Worm (Caenorhabditis elegans): ENCODE results near the gene acp-4.

Gene acp-4

DNA sequence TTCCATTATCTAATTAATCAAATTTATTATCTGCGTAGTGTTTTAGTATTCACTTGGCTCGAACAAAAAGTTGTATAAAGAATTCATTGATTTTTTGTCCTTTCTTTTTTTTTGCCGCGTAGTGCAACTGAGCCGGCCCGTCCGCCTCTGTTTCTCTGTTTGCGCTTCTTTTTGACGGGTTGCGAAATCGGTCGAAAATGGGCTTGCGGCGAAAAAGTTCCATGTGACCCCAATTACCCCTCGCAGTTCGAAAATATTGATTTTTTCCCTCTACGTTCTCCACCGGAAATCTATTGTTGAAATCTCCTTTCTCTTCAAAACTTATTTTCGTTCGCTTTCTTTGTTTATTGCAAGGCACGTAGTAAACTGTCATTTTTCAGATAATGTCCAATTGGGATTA lies 22.5 kb upstream of the acp-4 start, which contains the start of gene zyg-9 (continued):
- TF ChIP-seq nhr-237 (tag; optimal IDR thresholded peaks at IDR 0.05) (no peak), ztf-11 (tag; optimal IDR thresholded peaks at IDR 0.05) (no peak), mdl-1 (tag; optimal IDR thresholded peaks at IDR 0.05) (peak in 1 of 2 experiments; percentile 25), unc-86 (tag; optimal IDR thresholded peaks at IDR 0.05) (no peak), lin-14 (GFP tag; optimal IDR thresholded peaks at IDR 0.05) (peak; percentile 55), sup-37 (GFP tag; optimal IDR thresholded peaks at IDR 0.05) (no peak), ceh-90 (tag; optimal IDR thresholded peaks at IDR 0.05) (no peak), nhr-85 (tag) (peak; percentile 48)

DNA sequence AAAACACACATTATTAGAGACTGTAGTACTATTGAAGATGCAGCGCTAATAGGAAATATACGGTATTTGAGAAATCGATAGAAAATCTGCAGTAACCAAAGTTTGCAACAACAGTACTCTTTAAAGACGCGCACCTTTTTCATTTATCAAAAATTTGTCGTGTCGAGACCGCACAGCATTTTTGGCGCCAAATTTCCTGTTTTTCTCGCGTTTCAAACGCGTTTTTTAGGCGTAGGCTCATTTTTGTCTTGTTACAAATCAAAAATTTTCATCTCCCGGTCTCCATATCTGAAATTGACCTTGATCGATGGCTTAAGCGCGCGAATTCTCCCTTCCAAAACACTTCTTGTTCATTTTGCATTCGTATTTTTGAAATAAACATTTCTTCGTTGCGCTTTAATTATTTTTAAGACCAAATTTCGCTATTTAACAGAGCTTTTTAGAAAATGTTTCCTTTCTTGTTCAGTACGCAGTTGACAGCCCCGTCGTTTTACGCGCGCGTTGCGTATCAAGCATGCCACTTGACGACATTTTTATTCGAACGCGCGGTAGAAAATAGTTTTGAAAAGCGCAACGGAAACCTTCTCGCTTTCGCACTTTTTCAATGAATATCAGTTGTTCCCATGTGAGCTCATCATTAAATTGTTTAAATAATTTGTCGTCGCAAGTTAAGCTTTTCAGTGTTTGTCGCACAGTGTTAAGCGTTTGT lies 21.9 kb upstream of the acp-4 start:
- TF ChIP-seq efl-1 (optimal IDR thresholded peaks at IDR 0.05) = peak; percentile 13 to 27
- TF ChIP-seq efl-1 (GFP tag; optimal IDR thresholded peaks at IDR 0.05 in 1 of 2) = peak; percentile 28 to 41
- peak in 2 of 3 experiments; percentile 6 to 59 for TF ChIP-seq dpl-1 (GFP tag; optimal IDR thresholded peaks at IDR 0.05)
- no peak for TF ChIP-seq elt-2 (tag; optimal IDR thresholded peaks at IDR 0.05)
- no peak for TF ChIP-seq aly-2 (tag; optimal IDR thresholded peaks at IDR 0.05)
- TF ChIP-seq lin-14 (GFP tag; optimal IDR thresholded peaks at IDR 0.05) = no peak
- no peak for TF ChIP-seq mab-9 (GFP tag; IDR thresholded peaks at IDR 0.05)
- no peak for TF ChIP-seq nhr-90 (tag; optimal IDR thresholded peaks at IDR 0.05; ENCODE audit: poor library complexity)
- TF ChIP-seq lin-13 (GFP tag; optimal IDR thresholded peaks at IDR 0.05) = no peak
- peak; percentile 60 for TF ChIP-seq F16B12.6 (tag; optimal IDR thresholded peaks at IDR 0.05)
- TF ChIP-seq sptf-1 (tag; optimal IDR thresholded peaks at IDR 0.05) = no peak
- TF ChIP-seq ets-5 (GFP tag; IDR thresholded peaks at IDR 0.05) = no peak
- TF ChIP-seq lin-35 (GFP tag; optimal IDR thresholded peaks at IDR 0.05) = peak; percentile 13 to 55

DNA sequence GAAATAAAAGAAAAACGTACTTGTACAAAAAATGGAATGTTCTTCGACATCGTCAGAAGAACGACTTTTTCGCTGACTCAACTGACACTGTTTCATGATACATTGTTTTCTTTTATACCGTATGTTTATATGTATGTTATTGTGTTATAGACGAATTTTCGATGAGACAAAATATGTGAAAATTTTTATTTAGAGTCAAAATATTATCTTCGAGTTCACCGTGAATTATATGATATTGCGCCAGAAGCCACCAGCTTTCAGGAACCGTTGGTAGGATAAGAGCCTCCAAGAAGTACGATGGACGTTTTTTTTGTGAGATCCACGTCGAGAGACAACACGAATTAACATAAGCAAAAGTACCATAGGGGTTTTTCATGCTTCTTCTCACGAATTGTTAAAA lies 21.2 kb upstream of the acp-4 start, which contains the start of gene F22B5.6:
Gene F22B5.6 (minus strand): TSS at position 101 of the 400 bp plus-strand sequence.
- TF ChIP-seq ets-5 (GFP tag; IDR thresholded peaks at IDR 0.05) (no peak), efl-1 (optimal IDR thresholded peaks at IDR 0.05) (no peak), efl-1 (GFP tag; optimal IDR thresholded peaks at IDR 0.05 in 1 of 2) (peak in 1 of 2 experiments; percentile 73)

DNA sequence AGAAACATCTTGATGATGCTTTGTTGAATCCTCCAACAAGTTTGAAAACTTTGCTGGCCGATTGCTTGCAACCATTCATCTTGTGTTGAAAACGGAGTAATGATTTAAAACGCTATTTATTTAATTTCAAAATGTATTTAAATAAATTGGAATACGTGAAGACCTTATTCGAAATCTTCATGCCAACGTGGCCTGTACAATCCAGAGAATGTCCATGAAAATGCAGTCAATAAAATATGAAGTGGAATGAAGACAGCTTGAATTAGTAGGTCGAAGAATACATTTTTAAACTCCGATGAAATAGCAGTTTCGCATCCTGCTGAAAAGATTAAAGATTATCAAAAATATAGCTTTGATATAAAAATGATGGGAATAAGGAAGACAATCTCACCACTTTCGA lies 19.6 kb upstream of the acp-4 start, which contains the start of gene F22B5.5:
Gene F22B5.5 (minus strand): TSS at position 101 of the 400 bp plus-strand sequence.
- TF ChIP-seq nhr-85 (tag) (no peak), F16B12.6 (tag; optimal IDR thresholded peaks at IDR 0.05) (no peak), unc-130 (tag; optimal IDR thresholded peaks at IDR 0.05) (no peak), aha-1 (tag; optimal IDR thresholded peaks at IDR 0.05) (no peak), elt-2 (tag; optimal IDR thresholded peaks at IDR 0.05) (no peak)

DNA sequence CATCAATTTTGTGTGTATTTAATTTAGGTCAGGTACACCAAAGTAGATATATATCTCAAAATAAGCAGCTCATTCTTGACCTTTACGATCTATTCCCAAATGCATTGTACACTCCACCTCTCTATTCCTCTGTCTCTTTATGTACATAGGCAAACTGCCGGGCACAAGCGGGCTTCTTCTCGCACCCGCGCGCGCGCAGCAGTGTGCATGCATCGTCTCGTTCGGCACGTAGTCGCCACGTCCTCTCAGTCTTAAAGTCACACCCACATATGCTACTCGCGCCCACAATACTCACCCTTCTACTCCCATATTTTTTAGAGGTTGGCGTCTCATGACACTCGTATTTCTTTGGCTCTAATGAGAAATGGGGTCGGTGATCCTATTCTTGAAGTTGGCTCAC lies 16.5 kb upstream of the acp-4 start:
- no peak for TF ChIP-seq fos-1 (tag; optimal IDR thresholded peaks at IDR 0.05)
- no peak for TF ChIP-seq xbp-1 (tag; optimal IDR thresholded peaks at IDR 0.05)
- TF ChIP-seq vab-15 (tag; optimal IDR thresholded peaks at IDR 0.05) = no peak
- no peak for TF ChIP-seq mdl-1 (tag; optimal IDR thresholded peaks at IDR 0.05)
- TF ChIP-seq sptf-1 (tag; optimal IDR thresholded peaks at IDR 0.05) = no peak
- TF ChIP-seq aha-1 (tag; optimal IDR thresholded peaks at IDR 0.05) = peak; percentile 31
- no peak for TF ChIP-seq tbx-2 (tag; optimal IDR thresholded peaks at IDR 0.05)
- no peak for TF ChIP-seq pag-3 (tag; optimal IDR thresholded peaks at IDR 0.05; ENCODE audit: borderline replicate concordance, insufficient read depth)
- TF ChIP-seq isw-1 (GFP tag; IDR thresholded peaks at IDR 0.05) = no peak
- TF ChIP-seq fkh-8 (tag; optimal IDR thresholded peaks at IDR 0.05) = peak; percentile 57
- peak; percentile 55 for TF ChIP-seq lin-14 (GFP tag; optimal IDR thresholded peaks at IDR 0.05)
- TF ChIP-seq nhr-20 (tag; optimal IDR thresholded peaks at IDR 0.05) = no peak
- TF ChIP-seq ceh-82 (tag; optimal IDR thresholded peaks at IDR 0.05) = no peak
- no peak for TF ChIP-seq unc-86 (tag; optimal IDR thresholded peaks at IDR 0.05)
- TF ChIP-seq dpl-1 (GFP tag; optimal IDR thresholded peaks at IDR 0.05) = no peak
- no peak for TF ChIP-seq blmp-1 (tag; optimal IDR thresholded peaks at IDR 0.05)
- no peak for TF ChIP-seq lin-39 (tag; optimal IDR thresholded peaks at IDR 0.05)
- no peak for TF ChIP-seq unc-30 (tag; optimal IDR thresholded peaks at IDR 0.05)
- TF ChIP-seq ztf-4 (tag; optimal IDR thresholded peaks at IDR 0.05) = no peak

Measured in whole organism, L1 larva.